Worm (Caenorhabditis elegans): Measurements from ENCODE around the gene nstp-3.

DNA sequence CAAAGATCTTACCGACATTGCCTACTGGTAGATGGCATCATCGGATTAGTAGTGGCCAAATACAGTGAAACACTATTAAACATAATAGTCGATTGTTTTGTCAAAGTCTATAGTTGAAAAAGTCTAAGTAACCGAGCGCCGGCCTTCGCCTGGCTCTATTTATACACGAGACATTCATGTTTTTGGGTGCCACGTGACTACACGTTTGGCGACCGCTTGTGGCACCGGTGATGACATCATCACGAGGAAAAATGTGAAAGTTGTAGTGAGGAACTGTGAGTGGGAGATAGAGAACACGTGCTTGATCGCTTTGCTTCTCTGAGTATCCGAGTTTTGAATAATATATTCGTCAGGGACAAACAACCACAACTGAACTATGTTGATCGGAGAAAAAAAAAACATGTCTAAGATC is 46.3 kb upstream of the nstp-3 start:
- TF ChIP-seq ceh-88 (GFP tag; IDR thresholded peaks at IDR 0.05): no peak; the same call in 1 of the 2 replicates
- no peak for TF ChIP-seq nhr-77 (tag; optimal IDR thresholded peaks at IDR 0.05)
- peak; percentile 98 for TF ChIP-seq nhr-20 (tag; optimal IDR thresholded peaks at IDR 0.05)
- TF ChIP-seq hpl-2 (GFP tag; optimal IDR thresholded peaks at IDR 0.05): peak; percentile 55
- no peak for TF ChIP-seq vab-15 (tag; optimal IDR thresholded peaks at IDR 0.05)
- TF ChIP-seq unc-62 (GFP tag; optimal IDR thresholded peaks at IDR 0.05): no peak
- TF ChIP-seq lin-39 (tag; optimal IDR thresholded peaks at IDR 0.05): peak; percentile 13
- TF ChIP-seq pag-3 (tag; optimal IDR thresholded peaks at IDR 0.05; ENCODE audit: borderline replicate concordance, insufficient read depth): peak; percentile 67
- peak in 1 of 2 experiments; percentile 99 for TF ChIP-seq mdl-1 (tag; optimal IDR thresholded peaks at IDR 0.05)
- peak; percentile 82 for TF ChIP-seq nhr-90 (tag; optimal IDR thresholded peaks at IDR 0.05; ENCODE audit: poor library complexity)
- no peak for TF ChIP-seq pqm-1 (tag; optimal IDR thresholded peaks at IDR 0.05)
- no peak for TF ChIP-seq fkh-10 (GFP tag; optimal IDR thresholded peaks at IDR 0.05)

Measured in whole organism, L1 larva.